Fruit fly (Drosophila melanogaster) whole organism, embryonic: ENCODE measurements around the gene Ugt316A1.

Experiments
- Antp ChIP-seq: fragments of 200-800 bp; sonication (Bioruptor generic); optimal IDR thresholded peaks from 3 replicates; lab custom pipeline; 2016; ENCODE audit warnings: missing biosample characterization, missing genetic modification characterization
- Bgb ChIP-seq: fragments of 200-800 bp; sonication (Bioruptor generic); IDR thresholded peaks from 2 replicates; pipeline ENCODE4 v1.3.6; 2022; ENCODE audit warnings: missing biosample characterization, missing genetic modification characterization; ENCODE audit not compliant: partially characterized antibody
- Blimp-1 ChIP-seq: fragments of 200-800 bp; sonication (Bioruptor generic); optimal IDR thresholded peaks from 3 replicates; lab custom pipeline; 2018; ENCODE audit warnings: missing biosample characterization, missing genetic modification characterization, mild to moderate bottlenecking, moderate library complexity, missing genetic modification reagents
- CG10209 ChIP-seq: fragments of 200-800 bp; sonication (Bioruptor generic); optimal IDR thresholded peaks from 3 replicates; lab custom pipeline; 2017; ENCODE audit warnings: missing biosample characterization, mild to moderate bottlenecking, missing genetic modification characterization, missing genetic modification reagents
- CG10543 ChIP-seq: fragments of 200-800 bp; sonication (Bioruptor generic); optimal IDR thresholded peaks from 3 replicates; lab custom pipeline; 2017; ENCODE audit warnings: missing biosample characterization, mild to moderate bottlenecking, missing genetic modification characterization, moderate library complexity
- CG10959 ChIP-seq: fragments of 200-800 bp; sonication (Bioruptor generic); IDR thresholded peaks from 2 replicates; pipeline ENCODE4 v1.3.6; 2022; ENCODE audit warnings: missing biosample characterization, missing genetic modification characterization
- CG11695 ChIP-seq: fragments of 200-800 bp; sonication (Bioruptor generic); IDR thresholded peaks from 3 replicates; pipeline ENCODE4 v1.3.6; 2022; ENCODE audit warnings: missing biosample characterization, missing genetic modification characterization
- CG12769 ChIP-seq: fragments of 200-800 bp; sonication (Bioruptor generic); optimal IDR thresholded peaks from 2 replicates; lab custom pipeline; 2019; ENCODE audit warnings: missing biosample characterization, mild to moderate bottlenecking, missing genetic modification characterization, moderate library complexity
- CG13775 ChIP-seq: fragments of 200-800 bp; sonication (Bioruptor generic); optimal IDR thresholded peaks from 3 replicates; lab custom pipeline; 2017; ENCODE audit warnings: missing biosample characterization, mild to moderate bottlenecking, missing genetic modification characterization
- CG17359 ChIP-seq: fragments of 200-800 bp; sonication (Bioruptor generic); optimal IDR thresholded peaks from 3 replicates; lab custom pipeline; 2018; ENCODE audit warnings: missing biosample characterization, mild to moderate bottlenecking, missing genetic modification characterization, moderate library complexity
- CG17361 ChIP-seq: fragments of 200-800 bp; sonication (Bioruptor generic); IDR thresholded peaks from 3 replicates; pipeline ENCODE4 v1.3.6; 2022; ENCODE audit warnings: missing biosample characterization, missing genetic modification characterization
- CG18262 ChIP-seq: fragments of 200-800 bp; optimal IDR thresholded peaks from 3 replicates; lab custom pipeline; 2019; ENCODE audit warnings: missing biosample characterization, mild to moderate bottlenecking, missing genetic modification characterization, moderate library complexity
- CG18476 ChIP-seq: fragments of 200-800 bp; sonication (Bioruptor generic); optimal IDR thresholded peaks from 2 replicates; lab custom pipeline; 2016; ENCODE audit warnings: missing biosample characterization, mild to moderate bottlenecking, missing genetic modification characterization
- CG2116 ChIP-seq: fragments of 200-800 bp; sonication (Bioruptor generic); optimal IDR thresholded peaks from 3 replicates; lab custom pipeline; 2018; ENCODE audit warnings: missing biosample characterization, mild to moderate bottlenecking, missing genetic modification characterization
- CG2120 ChIP-seq: fragments of 200-800 bp; sonication (Bioruptor generic); optimal IDR thresholded peaks from 3 replicates; lab custom pipeline; 2016; ENCODE audit warnings: missing biosample characterization, missing genetic modification characterization
- CG2678 ChIP-seq: fragments of 200-800 bp; sonication (Bioruptor generic); optimal IDR thresholded peaks from 3 replicates; lab custom pipeline; 2019; ENCODE audit warnings: missing biosample characterization, mild to moderate bottlenecking, missing genetic modification characterization, moderate library complexity
- CG2712 ChIP-seq: fragments of 200-800 bp; optimal IDR thresholded peaks from 3 replicates; lab custom pipeline; 2019; ENCODE audit warnings: missing biosample characterization, mild to moderate bottlenecking, missing genetic modification characterization, moderate library complexity
- CG31441 ChIP-seq: fragments of 200-800 bp; sonication (Bioruptor generic); IDR thresholded peaks from 2 replicates; pipeline ENCODE4 v1.3.6; 2022; ENCODE audit warnings: missing biosample characterization, missing genetic modification characterization
- CG6689 ChIP-seq: fragments of 200-800 bp; sonication (Bioruptor generic); IDR thresholded peaks from 2 replicates; pipeline ENCODE4 v1.3.6; 2022; ENCODE audit warnings: missing biosample characterization, missing genetic modification characterization
- CG7556 ChIP-seq: fragments of 200-800 bp; sonication (Bioruptor generic); optimal IDR thresholded peaks from 2 replicates; lab custom pipeline; 2017; ENCODE audit warnings: missing biosample characterization, mild to moderate bottlenecking, missing genetic modification characterization
- CG9727 ChIP-seq: fragments of 200-800 bp; sonication (Bioruptor generic); optimal IDR thresholded peaks from 3 replicates; lab custom pipeline; 2017; ENCODE audit warnings: missing biosample characterization, mild to moderate bottlenecking, missing genetic modification characterization
- CoRest ChIP-seq: fragments of 200-800 bp; sonication (Bioruptor generic); optimal IDR thresholded peaks from 3 replicates; lab custom pipeline; 2018; ENCODE audit warnings: missing biosample characterization, mild to moderate bottlenecking, missing genetic modification characterization, moderate library complexity
- D19B ChIP-seq: fragments of 200-800 bp; sonication (Bioruptor generic); optimal IDR thresholded peaks from 2 replicates; lab custom pipeline; 2017; ENCODE audit warnings: missing biosample characterization, mild to moderate bottlenecking, missing genetic modification characterization
- H2.0 ChIP-seq: fragments of 200-800 bp; sonication (Bioruptor generic); IDR thresholded peaks from 2 replicates; pipeline ENCODE4 v1.3.6; 2022; ENCODE audit warnings: missing biosample characterization, missing genetic modification characterization
- Hmr ChIP-seq: fragments of 200-800 bp; sonication (Bioruptor generic); optimal IDR thresholded peaks from 3 replicates; lab custom pipeline; 2017; ENCODE audit warnings: mild to moderate bottlenecking, missing biosample characterization, missing genetic modification reagents, missing genetic modification characterization
- Hr51 ChIP-seq, 2 experiments: fragments of 200-800 bp; sonication (Bioruptor generic); optimal IDR thresholded peaks; 2 replicates in 1 of 2; 3 replicates in 1 of 2; lab custom pipeline; 2016 to 2018; ENCODE audit warnings: missing biosample characterization in 2 of 2, missing genetic modification characterization in 2 of 2, mild to moderate bottlenecking in 1 of 2, moderate library complexity in 1 of 2
- PHDP ChIP-seq: fragments of 200-800 bp; sonication (Bioruptor generic); optimal IDR thresholded peaks from 3 replicates; lab custom pipeline; 2018; ENCODE audit warnings: missing biosample characterization, mild to moderate bottlenecking, missing genetic modification characterization, moderate library complexity
- Ptx1 ChIP-seq: fragments of 200-800 bp; sonication (Bioruptor generic); IDR thresholded peaks from 2 replicates; pipeline ENCODE4 v1.3.6; 2022; ENCODE audit warnings: missing biosample characterization, missing genetic modification characterization
- Trl ChIP-seq, 3 experiments: fragments of >200 bp in 2 of 3; fragments of 200-800 bp in 1 of 3; sonication (Bioruptor generic) in 1 of 3; optimal IDR thresholded peaks; 2 replicates in 1 of 3; 3 replicates in 2 of 3; lab custom pipeline; 2016 to 2017; ENCODE audit warnings: missing biosample characterization in 1 of 3, missing genetic modification characterization in 1 of 3
- Vsx1 ChIP-seq: fragments of 200-800 bp; sonication (Bioruptor generic); optimal IDR thresholded peaks from 2 replicates; lab custom pipeline; 2017; ENCODE audit warnings: missing biosample characterization, mild to moderate bottlenecking, missing genetic modification characterization, missing genetic modification reagents
- al ChIP-seq: fragments of 200-800 bp; sonication (Bioruptor generic); IDR thresholded peaks from 2 replicates; pipeline ENCODE4 v1.3.6; 2022; ENCODE audit warnings: missing biosample characterization, missing genetic modification characterization
- aop ChIP-seq: fragments of 200-800 bp; sonication (Bioruptor generic); IDR thresholded peaks from 2 replicates; pipeline ENCODE4 v1.3.6; 2022; ENCODE audit warnings: missing biosample characterization, missing genetic modification characterization
- chm ChIP-seq: fragments of 200-800 bp; sonication (Bioruptor generic); IDR thresholded peaks from 2 replicates; pipeline ENCODE4 v1.3.6; 2022; ENCODE audit warnings: missing biosample characterization, missing genetic modification characterization
- dpn ChIP-seq, 2 experiments: fragments of 200-800 bp; sonication (Bioruptor generic); optimal IDR thresholded peaks; 3 replicates each; lab custom pipeline; 2016; ENCODE audit warnings: missing biosample characterization in 2 of 2, missing genetic modification characterization in 2 of 2
- en ChIP-seq: fragments of 200-800 bp; sonication (Bioruptor generic); optimal IDR thresholded peaks from 2 replicates; lab custom pipeline; 2016; ENCODE audit warnings: missing biosample characterization, missing genetic modification characterization
- esg ChIP-seq: fragments of 200-800 bp; sonication (Bioruptor generic); conservative IDR thresholded peaks from 2 replicates; pipeline ENCODE4 v1.3.6; 2022; ENCODE audit warnings: missing biosample characterization, missing genetic modification characterization
- fu2 ChIP-seq: fragments of 200-800 bp; sonication (Bioruptor generic); optimal IDR thresholded peaks from 2 replicates; lab custom pipeline; 2016; ENCODE audit warnings: missing biosample characterization, missing genetic modification characterization
- grau ChIP-seq: fragments of 200-800 bp; optimal IDR thresholded peaks from 3 replicates; lab custom pipeline; 2019; ENCODE audit warnings: missing biosample characterization, mild to moderate bottlenecking, missing genetic modification characterization, moderate library complexity
- ind ChIP-seq: fragments of 200-800 bp; sonication (Bioruptor generic); optimal IDR thresholded peaks from 3 replicates; lab custom pipeline; 2016; ENCODE audit warnings: missing biosample characterization, missing genetic modification characterization
- lmd ChIP-seq: fragments of 200-800 bp; sonication (Bioruptor generic); IDR thresholded peaks from 2 replicates; pipeline ENCODE4 v1.3.6; 2022; ENCODE audit warnings: missing biosample characterization, missing genetic modification characterization
- mld ChIP-seq: fragments of 200-800 bp; sonication (Bioruptor generic); IDR thresholded peaks from 3 replicates; pipeline ENCODE4 v1.3.6; 2022; ENCODE audit warnings: missing biosample characterization, missing genetic modification characterization; ENCODE audit not compliant: partially characterized antibody
- pan ChIP-seq, 4 experiments: fragments of >200 bp in 3 of 4; fragments of 200-800 bp in 1 of 4; sonication (Bioruptor generic) in 1 of 4; optimal IDR thresholded peaks in 3 of 4; IDR thresholded peaks in 1 of 4; 2 replicates each; pipeline versions ENCODE4 v1.3.6 to Lab custom; 2017 to 2022; ENCODE audit warnings: missing biosample characterization in 2 of 4, missing genetic modification characterization in 2 of 4, mixed read lengths in 1 of 4
- prd ChIP-seq, 3 experiments: fragments of >200 bp in 2 of 3; fragments of 200-800 bp in 1 of 3; sonication (Bioruptor generic) in 1 of 3; optimal IDR thresholded peaks in 2 of 3; IDR thresholded peaks in 1 of 3; 2 replicates in 2 of 3; 3 replicates in 1 of 3; pipeline versions ENCODE4 v1.3.6 to Lab custom; 2017 to 2022; ENCODE audit warnings: missing biosample characterization in 1 of 3, missing genetic modification characterization in 1 of 3
- scrt ChIP-seq: fragments of 200-800 bp; sonication (Bioruptor generic); optimal IDR thresholded peaks from 2 replicates; lab custom pipeline; 2018; ENCODE audit warnings: missing biosample characterization, mild to moderate bottlenecking, missing genetic modification characterization, moderate library complexity
- sens ChIP-seq: fragments of 200-800 bp; sonication (Bioruptor generic); peaks from one replicate; lab custom pipeline; 2016; ENCODE audit warnings: missing biosample characterization, missing genetic modification characterization
- sna ChIP-seq: fragments of 200-800 bp; sonication (Bioruptor generic); IDR thresholded peaks from 2 replicates; pipeline ENCODE4 v1.3.6; 2022; ENCODE audit warnings: missing biosample characterization, missing genetic modification characterization; ENCODE audit not compliant: partially characterized antibody

Gene Ugt316A1

dm6 chr3L:19016133-19016804 is 46.3 kb downstream of the Ugt316A1 start (continued):
- peak; percentile 35 for TF ChIP-seq CG10209 (GFP tag; lab: Kevin White, UChicago)
- TF ChIP-seq ind (GFP tag; lab: Kevin White, UChicago), result peak; percentile 24
- TF ChIP-seq fu2, result no peak
- peak; percentile 4 for TF ChIP-seq CG9727 (GFP tag; lab: Kevin White, UChicago)
- TF ChIP-seq scrt (GFP tag; lab: Kevin White, UChicago), result peak; percentile 25
- peak; percentile 28 for TF ChIP-seq D19B
- TF ChIP-seq CoRest, result peak; percentile 47
- TF ChIP-seq H2.0, result no peak; the same call in 1 of the 2 replicates
- TF ChIP-seq sens (GFP tag; lab: Kevin White, UChicago), result peak; percentile 81
- TF ChIP-seq CG10959 (GFP tag; lab: Robert Waterston, UW), result no peak
- TF ChIP-seq CG13775 (GFP tag; lab: Kevin White, UChicago), result peak; percentile 1
- TF ChIP-seq Vsx1, result no peak
- peak; percentile 62 for TF ChIP-seq CG11695
- peak; percentile 65 for TF ChIP-seq CG2678 (tag; lab: Kevin White, UChicago)
- TF ChIP-seq CG18262 (tag; lab: Kevin White, UChicago), result peak; percentile 38
- TF ChIP-seq lmd, result peak; percentile 44; the same call in 1 of the 2 replicates
- peak; percentile 62 for TF ChIP-seq CG7556 (GFP tag; lab: Kevin White, UChicago)
- TF ChIP-seq Trl (optimal IDR thresholded peaks at IDR 0.05; lab: Kevin White, UChicago), result peak in 1 of 2 experiments; percentile 23
- no peak for TF ChIP-seq Trl (GFP tag; optimal IDR thresholded peaks at IDR 0.05; lab: Kevin White, UChicago)
- TF ChIP-seq Antp (GFP tag; lab: Kevin White, UChicago), result no peak
- TF ChIP-seq mld (GFP tag; lab: Robert Waterston, UW), result no peak
- no peak for TF ChIP-seq prd (optimal IDR thresholded peaks at IDR 0.05; lab: Kevin White, UChicago)
- TF ChIP-seq prd (GFP tag; IDR thresholded peaks at IDR 0.05; lab: Robert Waterston, UW), result peak; percentile 36; the same call in 1 of the 3 replicates
- TF ChIP-seq aop, result no peak
- TF ChIP-seq CG17359 (tag; lab: Kevin White, UChicago), result peak; percentile 28
- peak; percentile 63 for TF ChIP-seq Hmr (GFP tag; lab: Kevin White, UChicago)
- peak; percentile 20 for TF ChIP-seq CG18476 (GFP tag; lab: Kevin White, UChicago)
- peak; percentile 84 for TF ChIP-seq CG10543 (GFP tag; lab: Kevin White, UChicago)
- TF ChIP-seq en (GFP tag; lab: Kevin White, UChicago), result no peak
- 0 out of 2 replicates have a peak, but pooled peaks have one; percentile 16 for TF ChIP-seq CG6689 (GFP tag; lab: Robert Waterston, UW)
- peak; percentile 1 for TF ChIP-seq Blimp-1 (GFP tag; lab: Kevin White, UChicago)
- TF ChIP-seq Hr51 (GFP tag; optimal IDR thresholded peaks at IDR 0.05; lab: Kevin White, UChicago), result peak in 1 of 2 experiments; percentile 58
- TF ChIP-seq PHDP, result peak; percentile 37
- peak; percentile 47; the same call in 2 of the 3 replicates for TF ChIP-seq CG17361
- TF ChIP-seq esg (GFP tag; lab: Robert Waterston, UW), result peak; percentile 26; the same call in 1 of the 2 replicates
- TF ChIP-seq Ptx1, result peak; percentile 45; the same call in 1 of the 2 replicates
- peak; percentile 93 for TF ChIP-seq CG12769 (tag; lab: Kevin White, UChicago)
- TF ChIP-seq CG2116 (GFP tag; lab: Kevin White, UChicago), result no peak
- TF ChIP-seq al (GFP tag; lab: Robert Waterston, UW), result 0 out of 2 replicates have a peak, but pooled peaks have one; percentile 22
- peak; percentile 54 for TF ChIP-seq chm (GFP tag; lab: Robert Waterston, UW)
- peak; percentile 7 for TF ChIP-seq CG2712 (tag; lab: Kevin White, UChicago)
- TF ChIP-seq CG2120, result peak; percentile 60
- peak in 1 of 2 experiments; percentile 14 for TF ChIP-seq dpn (GFP tag; optimal IDR thresholded peaks at IDR 0.05; lab: Kevin White, UChicago)
- peak; percentile 27; the same call in 1 of the 2 replicates for TF ChIP-seq Bgb
- TF ChIP-seq CG31441 (GFP tag; lab: Robert Waterston, UW), result peak; percentile 27; the same call in 1 of the 2 replicates
- no peak for TF ChIP-seq pan (optimal IDR thresholded peaks at IDR 0.05; lab: Kevin White, UChicago)
- peak in 1 of 2 experiments; percentile 10 for TF ChIP-seq pan (GFP tag; optimal IDR thresholded peaks at IDR 0.05 in 1 of 2, IDR thresholded peaks at IDR 0.05 in 1 of 2)
- TF ChIP-seq sna, result 0 out of 2 replicates have a peak, but pooled peaks have one; percentile 36
- TF ChIP-seq grau, result peak; percentile 61
